Worm (Caenorhabditis elegans) whole organism, L4/young adult: ENCODE measurements around the gene K11H3.2.

Experiments
- dao-5 ChIP-seq: sonication (generic microtip); optimal IDR thresholded peaks from 2 replicates; lab custom pipeline; 2016; ENCODE audit warnings: missing genotype, missing genetic modification characterization, moderate library complexity, missing compliant biosample characterization
- him-1 ChIP-seq: sonication (generic microtip); optimal IDR thresholded peaks from 2 replicates; lab custom pipeline; 2016; ENCODE audit warnings: missing genotype, missing genetic modification reagents, missing genetic modification characterization, missing compliant biosample characterization

DNA sequence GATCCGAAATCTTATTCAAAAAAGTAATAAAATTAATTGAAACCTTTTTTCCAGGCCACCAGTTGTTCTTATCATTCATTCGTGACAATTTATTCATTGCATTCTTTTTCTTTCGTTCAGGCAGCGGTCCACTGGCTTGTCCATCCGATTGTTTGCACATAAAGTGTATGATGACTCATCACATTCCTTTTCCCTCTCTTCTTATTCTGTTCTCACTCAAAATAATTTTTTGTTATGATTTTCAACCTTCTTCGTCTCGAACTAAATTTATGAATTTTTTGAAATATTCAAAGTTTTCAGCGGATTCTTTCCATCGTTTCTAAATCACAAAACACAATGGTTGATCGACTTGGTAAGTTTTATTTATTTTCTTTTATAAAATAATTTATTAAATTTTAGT lies 15.7 kb upstream of the K11H3.2 start, which contains the start of gene ZK632.12:
- TF ChIP-seq dao-5 (tag; lab: Kevin White, UChicago), result no peak
- TF ChIP-seq him-1 (tag; lab: Kevin White, UChicago), result no peak
